Worm (Caenorhabditis elegans): ENCODE results near the gene dct-1.

ce11 chrX:7942675-7943074 is 11.5 kb upstream of the dct-1 start:
- no peak for TF ChIP-seq ztf-29 (GFP tag; IDR thresholded peaks at IDR 0.05)
- no peak for TF ChIP-seq T22C8.4 (GFP tag; IDR thresholded peaks at IDR 0.05)
- no peak for TF ChIP-seq flt-1 (GFP tag; IDR thresholded peaks at IDR 0.05)
- TF ChIP-seq ztf-23 (GFP tag; IDR thresholded peaks at IDR 0.05): no peak
- no peak for TF ChIP-seq med-1 (GFP tag; optimal IDR thresholded peaks at IDR 0.05; ENCODE audit: insufficient read depth)
- no peak for TF ChIP-seq klf-2 (GFP tag; conservative IDR thresholded peaks at IDR 0.05)
- no peak for TF ChIP-seq cog-1 (tag; optimal IDR thresholded peaks at IDR 0.05)
- no peak for TF ChIP-seq tab-1 (GFP tag; IDR thresholded peaks at IDR 0.05)
- TF ChIP-seq ref-1 (GFP tag; conservative IDR thresholded peaks at IDR 0.05): no peak
